Worm (Caenorhabditis elegans) whole organism, L4 larva: Measurements from ENCODE around the gene frm-10.

Experiments used
- F10B5.3 ChIP-seq: sonication (generic microtip); optimal IDR thresholded peaks from 2 replicates; lab custom pipeline; 2016; ENCODE audit warnings: mild to moderate bottlenecking, missing genetic modification characterization, missing compliant biosample characterization
- Y105C5A.15 ChIP-seq: fragments of 200-800 bp; sonication (Bioruptor generic); IDR thresholded peaks from 2 replicates; pipeline ENCODE4 v1.3.6; 2022; ENCODE audit warnings: missing genetic modification characterization, missing compliant biosample characterization
- ZK337.2 ChIP-seq: fragments of 200-800 bp; sonication (Bioruptor generic); IDR thresholded peaks from 2 replicates; pipeline ENCODE4 v1.3.6; 2022; ENCODE audit warnings: missing genetic modification reagents, missing genetic modification characterization, missing compliant biosample characterization
- ama-1 ChIP-seq: fragments of 150-350 bp; optimal IDR thresholded peaks from 2 replicates; lab custom pipeline; 2014; ENCODE audit warnings: inconsistent platforms, mixed read lengths
- ceh-20 ChIP-seq: fragments of 200-800 bp; sonication (Bioruptor generic); IDR thresholded peaks from 2 replicates; pipeline ENCODE4 v1.3.6; 2022; ENCODE audit warnings: missing genetic modification reagents, missing genetic modification characterization, missing compliant biosample characterization
- ceh-32 ChIP-seq: sonication (generic microtip); optimal IDR thresholded peaks from 2 replicates; lab custom pipeline; 2016; ENCODE audit warnings: mild to moderate bottlenecking, missing genetic modification characterization, missing compliant biosample characterization; ENCODE audit not compliant: poor library complexity
- ceh-44 ChIP-seq: fragments of 200-800 bp; sonication (Bioruptor generic); IDR thresholded peaks from 2 replicates; pipeline ENCODE4 v1.3.6; 2022; ENCODE audit warnings: missing genetic modification reagents, missing genetic modification characterization, missing compliant biosample characterization
- ces-1 ChIP-seq: fragments of 150-350 bp; sonication (generic microtip); optimal IDR thresholded peaks from 4 replicates; lab custom pipeline; 2014; ENCODE audit warnings: missing biosample characterization, missing genetic modification reagents, missing genetic modification characterization
- ctbp-1 ChIP-seq: fragments of 200-800 bp; sonication (Bioruptor generic); IDR thresholded peaks from 2 replicates; pipeline ENCODE4 v1.3.6; 2022; ENCODE audit warnings: missing genetic modification reagents, missing genetic modification characterization, missing compliant biosample characterization
- daf-12 ChIP-seq: fragments of 150-350 bp; optimal IDR thresholded peaks from 2 replicates; lab custom pipeline; 2014; ENCODE audit warnings: missing biosample characterization, missing genetic modification reagents, missing genetic modification characterization
- daf-8 ChIP-seq: fragments of 200-800 bp; sonication (Bioruptor generic); IDR thresholded peaks from 2 replicates; pipeline ENCODE4 v1.3.6; 2022; ENCODE audit warnings: missing genetic modification characterization, missing compliant biosample characterization
- dmd-9 ChIP-seq: fragments of 200-800 bp; sonication (Bioruptor generic); IDR thresholded peaks from 2 replicates; pipeline ENCODE4 v1.3.6; 2022; ENCODE audit warnings: missing genetic modification reagents, missing genetic modification characterization, missing compliant biosample characterization
- duxl-1 ChIP-seq: sonication (generic microtip); optimal IDR thresholded peaks from 2 replicates; lab custom pipeline; 2016; ENCODE audit warnings: mild to moderate bottlenecking, missing genetic modification characterization, moderate library complexity, missing compliant biosample characterization; ENCODE audit not compliant: poor library complexity
- fos-1 ChIP-seq: fragments of 150-350 bp; optimal IDR thresholded peaks from 2 replicates; lab custom pipeline; 2014; ENCODE audit warnings: missing biosample characterization, missing genetic modification characterization
- hmg-1.1 ChIP-seq: fragments of 200-800 bp; sonication (Bioruptor generic); IDR thresholded peaks from 2 replicates; pipeline ENCODE4 v1.3.6; 2022; ENCODE audit warnings: missing genetic modification reagents, missing genetic modification characterization, missing compliant biosample characterization
- lim-7 ChIP-seq: fragments of 200-800 bp; sonication (Bioruptor generic); IDR thresholded peaks from 2 replicates; pipeline ENCODE4 v1.3.6; 2022; ENCODE audit warnings: missing genetic modification characterization, missing compliant biosample characterization
- lin-39 ChIP-seq: fragments of 150-350 bp; optimal IDR thresholded peaks from 2 replicates; lab custom pipeline; 2014; ENCODE audit warnings: missing biosample characterization, missing genetic modification reagents, missing genetic modification characterization
- mdt-29 ChIP-seq: fragments of 200-800 bp; sonication (Bioruptor generic); IDR thresholded peaks from 2 replicates; pipeline ENCODE4 v1.3.6; 2022; ENCODE audit warnings: missing genetic modification reagents, missing genetic modification characterization, missing compliant biosample characterization
- mep-1 ChIP-seq: fragments of 150-350 bp; sonication (generic microtip); optimal IDR thresholded peaks from 3 replicates; lab custom pipeline; 2014; ENCODE audit warnings: missing biosample characterization, missing genetic modification characterization
- nhr-25 ChIP-seq: sonication (generic microtip); optimal IDR thresholded peaks from 2 replicates; lab custom pipeline; 2017; ENCODE audit warnings: missing genetic modification characterization, mild to moderate bottlenecking, missing compliant biosample characterization, antibody characterized with exemption, moderate library complexity, borderline replicate concordance; ENCODE audit not compliant: insufficient read depth
- nhr-28 ChIP-seq: fragments of 150-350 bp; optimal IDR thresholded peaks from 2 replicates; lab custom pipeline; 2014; ENCODE audit warnings: missing biosample characterization, missing genetic modification characterization
- pha-4 ChIP-seq, 2 experiments: fragments of 150-350 bp in 1 of 2; fragments of 200-800 bp in 1 of 2; sonication (Bioruptor generic) in 1 of 2; IDR thresholded peaks in 1 of 2; optimal IDR thresholded peaks in 1 of 2; 2 replicates each; pipeline versions ENCODE4 v1.3.6 to Lab custom; 2014 to 2022; ENCODE audit warnings: missing genetic modification characterization in 2 of 2, missing genetic modification reagents in 2 of 2, missing biosample characterization in 1 of 2, missing compliant biosample characterization in 1 of 2
- pqm-1 ChIP-seq: sonication (generic microtip); optimal IDR thresholded peaks from 2 replicates; lab custom pipeline; 2017; ENCODE audit warnings: missing biosample characterization, missing genetic modification characterization
- snpc-4 ChIP-seq: fragments of 150-350 bp; optimal IDR thresholded peaks from 2 replicates; lab custom pipeline; 2014; ENCODE audit warnings: missing biosample characterization, missing genetic modification characterization
- unc-130 ChIP-seq: sonication (generic microtip); optimal IDR thresholded peaks from 2 replicates; lab custom pipeline; 2016; ENCODE audit warnings: missing genetic modification reagents, missing genetic modification characterization, missing compliant biosample characterization
- unc-62 ChIP-seq, 3 experiments: fragments of 150-350 bp in 1 of 3; sonication (generic microtip); optimal IDR thresholded peaks in 2 of 3; peaks in 1 of 3; 1 replicate in 1 of 3; 2 replicates in 2 of 3; lab custom pipeline; 2014 to 2017; ENCODE audit warnings: missing biosample characterization in 3 of 3, missing genetic modification characterization in 3 of 3, missing genetic modification reagents in 3 of 3, missing genotype in 1 of 3
- zfp-3 ChIP-seq: fragments of 200-800 bp; sonication (Bioruptor generic); conservative IDR thresholded peaks from 2 replicates; pipeline ENCODE4 v1.3.6; 2022; ENCODE audit warnings: missing genetic modification reagents, missing genetic modification characterization, missing compliant biosample characterization
- zip-11 ChIP-seq: fragments of 200-800 bp; sonication (Bioruptor generic); IDR thresholded peaks from 2 replicates; pipeline ENCODE4 v1.3.6; 2022; ENCODE audit warnings: missing genetic modification characterization, missing compliant biosample characterization
- zip-2 ChIP-seq: fragments of 150-350 bp; optimal IDR thresholded peaks from 2 replicates; lab custom pipeline; 2014; ENCODE audit warnings: missing biosample characterization, missing genetic modification characterization
- ztf-11 ChIP-seq: fragments of 150-350 bp; optimal IDR thresholded peaks from 2 replicates; lab custom pipeline; 2014; ENCODE audit warnings: missing biosample characterization, missing genetic modification characterization
- ztf-7 ChIP-seq: fragments of 150-350 bp; optimal IDR thresholded peaks from 2 replicates; lab custom pipeline; 2014; ENCODE audit warnings: missing biosample characterization, missing genetic modification characterization

Gene frm-10

DNA sequence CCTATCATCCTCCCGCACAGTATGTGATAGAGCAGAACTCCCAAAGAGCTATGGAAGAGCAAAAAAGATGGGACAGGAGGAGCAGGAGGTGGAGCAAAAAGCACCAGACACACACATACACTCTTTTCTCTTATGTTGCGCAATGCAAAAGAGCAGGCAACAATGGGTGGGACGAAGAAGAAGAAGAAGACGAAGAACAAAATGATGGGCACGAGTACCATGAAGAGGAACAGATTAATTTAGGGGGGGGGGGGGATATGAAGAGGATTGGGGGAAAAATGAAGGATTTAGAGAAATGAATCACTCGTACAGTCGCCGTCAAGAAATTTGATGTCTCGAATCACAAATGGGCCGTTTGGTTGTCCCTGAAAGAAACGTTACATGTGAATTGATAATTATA is 48.6 kb downstream of the frm-10 start, which contains the start of gene avr-15:
avr-15 (minus strand) TSS at position 101 of the 400 bp plus-strand sequence.
- no peak for TF ChIP-seq lim-7 (GFP tag; lab: Robert Waterston, UW)
- no peak for TF ChIP-seq fos-1 (tag; lab: Kevin White, UChicago)
- TF ChIP-seq ZK337.2 (GFP tag; lab: Robert Waterston, UW), result no peak
- TF ChIP-seq ceh-20 (GFP tag; lab: Robert Waterston, UW), result no peak
- TF ChIP-seq ceh-44, result no peak
- TF ChIP-seq dmd-9 (GFP tag; lab: Robert Waterston, UW), result no peak
- TF ChIP-seq mep-1, result no peak
- no peak for TF ChIP-seq pha-4 (GFP tag; IDR thresholded peaks at IDR 0.05; lab: Robert Waterston, UW)
- no peak for TF ChIP-seq pha-4 (tag; optimal IDR thresholded peaks at IDR 0.05; lab: Kevin White, UChicago)
- TF ChIP-seq daf-8, result no peak
- TF ChIP-seq hmg-1.1, result no peak
- no peak for TF ChIP-seq lin-39
- TF ChIP-seq zfp-3 (GFP tag; lab: Robert Waterston, UW), result no peak
- no peak for TF ChIP-seq snpc-4 (tag; lab: Kevin White, UChicago)
- TF ChIP-seq unc-130 (GFP tag; lab: Kevin White, UChicago), result no peak
- no peak for TF ChIP-seq nhr-25

ce11 chrV:13512515-13512914 is 49.5 kb downstream of the frm-10 start:
- TF ChIP-seq duxl-1 (tag; lab: Kevin White, UChicago) (no peak), ctbp-1 (GFP tag; lab: Robert Waterston, UW) (no peak), daf-12 (tag; lab: Kevin White, UChicago) (no peak), mdt-29 (GFP tag; lab: Robert Waterston, UW) (no peak), unc-62 (GFP tag; optimal IDR thresholded peaks at IDR 0.05 in 1 of 2; lab: Kevin White, UChicago) (peak in 1 of 2 experiments; percentile 93), unc-62 (tag; optimal IDR thresholded peaks at IDR 0.05; lab: Kevin White, UChicago) (no peak)

DNA sequence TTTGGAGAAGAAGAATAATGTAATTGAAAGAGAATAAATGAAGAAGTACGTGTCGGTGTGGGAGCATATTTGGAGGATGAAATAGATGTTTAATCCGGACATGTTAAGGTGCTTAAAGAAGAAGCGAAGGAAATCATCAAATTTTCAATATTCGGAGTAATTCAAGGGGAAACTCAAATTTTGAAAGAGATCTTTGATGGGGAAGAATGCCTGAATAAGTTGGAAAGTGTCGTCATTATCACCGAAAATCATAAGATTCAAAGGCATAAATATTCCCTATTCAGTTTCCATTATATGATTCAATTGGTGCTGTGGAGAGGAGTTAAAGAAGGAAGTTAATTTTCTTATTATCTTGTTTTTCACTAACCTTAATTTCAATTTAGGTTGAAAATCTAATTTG is 52.1 kb downstream of the frm-10 start, which contains the start of gene semi-1:
semi-1 (minus strand) TSS at position 101 of the 400 bp plus-strand sequence.
- TF ChIP-seq nhr-28 (no peak), ces-1 (no peak), F10B5.3 (tag; lab: Kevin White, UChicago) (no peak), zip-2 (tag; lab: Kevin White, UChicago) (no peak), pqm-1 (tag; lab: Kevin White, UChicago) (no peak), nhr-25 (no peak), ztf-11 (no peak), ceh-32 (tag; lab: Kevin White, UChicago) (no peak), ztf-7 (tag; lab: Kevin White, UChicago) (no peak), zip-11 (GFP tag; lab: Robert Waterston, UW) (no peak), Y105C5A.15 (GFP tag; lab: Robert Waterston, UW) (no peak), ama-1 (no peak)
